Worm (Caenorhabditis elegans) whole organism, L4 larva: ENCODE data around the gene dkc-1.

Source experiments
- F10B5.3 ChIP-seq: sonication (generic microtip); optimal IDR thresholded peaks from 2 replicates; lab custom pipeline; 2016; ENCODE audit warnings: mild to moderate bottlenecking, missing genetic modification characterization, missing compliant biosample characterization
- F37D6.2 ChIP-seq: sonication (generic microtip); optimal IDR thresholded peaks from 2 replicates; lab custom pipeline; 2016; ENCODE audit warnings: mild to moderate bottlenecking, missing genetic modification characterization, missing compliant biosample characterization
- R02D3.7 ChIP-seq: fragments of 150-350 bp; sonication (generic microtip); optimal IDR thresholded peaks from 3 replicates; lab custom pipeline; 2014; ENCODE audit warnings: missing biosample characterization, missing genetic modification characterization
- T26A8.4 ChIP-seq: fragments of 200-800 bp; sonication (Bioruptor generic); IDR thresholded peaks from 2 replicates; pipeline ENCODE4 v1.3.6; 2022; ENCODE audit warnings: missing genetic modification characterization, missing compliant biosample characterization
- Y105C5A.15 ChIP-seq: fragments of 200-800 bp; sonication (Bioruptor generic); IDR thresholded peaks from 2 replicates; pipeline ENCODE4 v1.3.6; 2022; ENCODE audit warnings: missing genetic modification characterization, missing compliant biosample characterization
- ZK546.5 ChIP-seq, 2 experiments: sonication (generic microtip); optimal IDR thresholded peaks; 2 replicates each; lab custom pipeline; 2017; ENCODE audit warnings: missing biosample characterization in 2 of 2, missing genetic modification characterization in 2 of 2
- aha-1 ChIP-seq: fragments of 150-350 bp; peaks from one replicate; lab custom pipeline; 2014; ENCODE audit warnings: missing biosample characterization, missing genetic modification characterization
- aly-2 ChIP-seq: sonication (generic microtip); optimal IDR thresholded peaks from 2 replicates; lab custom pipeline; 2018; ENCODE audit warnings: missing biosample characterization, missing genetic modification characterization
- arid-1 ChIP-seq: fragments of 200-800 bp; sonication (Bioruptor generic); conservative IDR thresholded peaks from 2 replicates; pipeline ENCODE4 v1.3.6; 2022; ENCODE audit warnings: missing genetic modification reagents, missing genetic modification characterization, missing compliant biosample characterization
- ceh-82 ChIP-seq: sonication (generic microtip); optimal IDR thresholded peaks from 2 replicates; lab custom pipeline; 2017; ENCODE audit warnings: missing biosample characterization, missing genetic modification characterization
- ces-1 ChIP-seq: fragments of 150-350 bp; sonication (generic microtip); optimal IDR thresholded peaks from 4 replicates; lab custom pipeline; 2014; ENCODE audit warnings: missing biosample characterization, missing genetic modification reagents, missing genetic modification characterization
- ctbp-1 ChIP-seq: fragments of 200-800 bp; sonication (Bioruptor generic); IDR thresholded peaks from 2 replicates; pipeline ENCODE4 v1.3.6; 2022; ENCODE audit warnings: missing genetic modification reagents, missing genetic modification characterization, missing compliant biosample characterization
- daf-16 ChIP-seq, 3 experiments: sonication (generic microtip); optimal IDR thresholded peaks; 2 replicates each; lab custom pipeline; 2016 to 2017; ENCODE audit warnings: missing genetic modification characterization in 3 of 3, missing genetic modification reagents in 3 of 3, mild to moderate bottlenecking in 2 of 3, missing compliant biosample characterization in 2 of 3, missing biosample characterization in 1 of 3, moderate library complexity in 1 of 3
- daf-19 ChIP-seq: fragments of 200-800 bp; sonication (Bioruptor generic); conservative IDR thresholded peaks from 2 replicates; pipeline ENCODE4 v1.3.6; 2022; ENCODE audit warnings: missing genetic modification characterization, missing compliant biosample characterization
- fos-1 ChIP-seq: fragments of 150-350 bp; optimal IDR thresholded peaks from 2 replicates; lab custom pipeline; 2014; ENCODE audit warnings: missing biosample characterization, missing genetic modification characterization
- hif-1 ChIP-seq, 2 experiments: sonication (generic microtip); optimal IDR thresholded peaks; 2 replicates each; lab custom pipeline; 2016 to 2017; ENCODE audit warnings: missing compliant biosample characterization in 2 of 2, missing genetic modification characterization in 2 of 2, missing genetic modification reagents in 2 of 2, missing genotype in 2 of 2, mild to moderate bottlenecking in 1 of 2
- hlh-11 ChIP-seq: fragments of 200-800 bp; sonication (Bioruptor generic); optimal IDR thresholded peaks from 2 replicates; lab custom pipeline; 2018; ENCODE audit warnings: mild to moderate bottlenecking, missing genetic modification characterization, missing compliant biosample characterization
- hmg-1.1 ChIP-seq: fragments of 200-800 bp; sonication (Bioruptor generic); IDR thresholded peaks from 2 replicates; pipeline ENCODE4 v1.3.6; 2022; ENCODE audit warnings: missing genetic modification reagents, missing genetic modification characterization, missing compliant biosample characterization
- jun-1 ChIP-seq: fragments of 150-350 bp; optimal IDR thresholded peaks from 2 replicates; lab custom pipeline; 2014; ENCODE audit warnings: missing biosample characterization, missing genetic modification reagents, missing genetic modification characterization
- lin-1 ChIP-seq: fragments of 200-800 bp; sonication (Bioruptor generic); IDR thresholded peaks from 2 replicates; pipeline ENCODE4 v1.3.6; 2022; ENCODE audit warnings: missing genetic modification reagents, missing genetic modification characterization, missing compliant biosample characterization
- lin-15B ChIP-seq: fragments of 150-350 bp; sonication (generic microtip); optimal IDR thresholded peaks from 3 replicates; lab custom pipeline; 2014; ENCODE audit warnings: missing biosample characterization, missing genetic modification characterization
- lin-38 ChIP-seq: fragments of 200-800 bp; sonication (Bioruptor generic); IDR thresholded peaks from 2 replicates; pipeline ENCODE4 v1.3.6; 2022; ENCODE audit warnings: missing genetic modification reagents, missing genetic modification characterization, missing compliant biosample characterization
- lsy-2 ChIP-seq, 2 experiments: fragments of 150-350 bp in 1 of 2; sonication (generic microtip) in 1 of 2; optimal IDR thresholded peaks; 2 replicates each; lab custom pipeline; 2014 to 2017; ENCODE audit warnings: missing biosample characterization in 2 of 2, missing genetic modification characterization in 2 of 2
- madf-9 ChIP-seq: fragments of 200-800 bp; sonication (Bioruptor generic); conservative IDR thresholded peaks from 2 replicates; pipeline ENCODE4 v1.3.6; 2022; ENCODE audit warnings: missing genetic modification reagents, missing genetic modification characterization, missing compliant biosample characterization
- mdl-1 ChIP-seq, 2 experiments: fragments of 150-350 bp in 1 of 2; sonication (generic microtip) in 1 of 2; optimal IDR thresholded peaks; 2 replicates each; lab custom pipeline; 2014 to 2017; ENCODE audit warnings: missing biosample characterization in 2 of 2, missing genetic modification characterization in 2 of 2
- mdt-29 ChIP-seq: fragments of 200-800 bp; sonication (Bioruptor generic); IDR thresholded peaks from 2 replicates; pipeline ENCODE4 v1.3.6; 2022; ENCODE audit warnings: missing genetic modification reagents, missing genetic modification characterization, missing compliant biosample characterization
- mep-1 ChIP-seq: fragments of 150-350 bp; sonication (generic microtip); optimal IDR thresholded peaks from 3 replicates; lab custom pipeline; 2014; ENCODE audit warnings: missing biosample characterization, missing genetic modification characterization
- nhr-11 ChIP-seq: fragments of 150-350 bp; optimal IDR thresholded peaks from 2 replicates; lab custom pipeline; 2014; ENCODE audit warnings: missing biosample characterization, missing genetic modification characterization
- nhr-111 ChIP-seq: fragments of 200-800 bp; sonication (Bioruptor generic); optimal IDR thresholded peaks from 2 replicates; lab custom pipeline; 2018; ENCODE audit warnings: mild to moderate bottlenecking, missing genetic modification characterization, missing compliant biosample characterization
- nhr-237 ChIP-seq: sonication (generic microtip); optimal IDR thresholded peaks from 2 replicates; lab custom pipeline; 2017; ENCODE audit warnings: missing biosample characterization, missing genetic modification characterization
- nhr-25 ChIP-seq: sonication (generic microtip); optimal IDR thresholded peaks from 2 replicates; lab custom pipeline; 2017; ENCODE audit warnings: missing genetic modification characterization, mild to moderate bottlenecking, missing compliant biosample characterization, antibody characterized with exemption, moderate library complexity, borderline replicate concordance; ENCODE audit not compliant: insufficient read depth
- nhr-41 ChIP-seq: fragments of 200-800 bp; sonication (Bioruptor generic); IDR thresholded peaks from 2 replicates; pipeline ENCODE4 v1.3.6; 2022; ENCODE audit warnings: missing genetic modification reagents, missing genetic modification characterization, missing compliant biosample characterization
- nhr-42 ChIP-seq: fragments of 200-800 bp; sonication (Bioruptor generic); IDR thresholded peaks from 2 replicates; pipeline ENCODE4 v1.3.6; 2022; ENCODE audit warnings: missing genetic modification characterization, missing compliant biosample characterization
- nhr-48 ChIP-seq: sonication (generic microtip); optimal IDR thresholded peaks from 2 replicates; lab custom pipeline; 2016; ENCODE audit warnings: mild to moderate bottlenecking, missing genetic modification characterization, missing compliant biosample characterization
- nhr-76 ChIP-seq: fragments of 150-350 bp; optimal IDR thresholded peaks from 2 replicates; lab custom pipeline; 2014; ENCODE audit warnings: missing biosample characterization, missing genetic modification characterization
- pqm-1 ChIP-seq: sonication (generic microtip); optimal IDR thresholded peaks from 2 replicates; lab custom pipeline; 2017; ENCODE audit warnings: missing biosample characterization, missing genetic modification characterization
- rbr-2 ChIP-seq: sonication (generic microtip); optimal IDR thresholded peaks from 2 replicates; lab custom pipeline; 2016; ENCODE audit warnings: missing genotype, missing genetic modification characterization, missing compliant biosample characterization
- saeg-2 ChIP-seq: fragments of 200-800 bp; sonication (Bioruptor generic); IDR thresholded peaks from 2 replicates; pipeline ENCODE4 v1.3.6; 2022; ENCODE audit warnings: missing genetic modification reagents, missing genetic modification characterization, missing compliant biosample characterization
- set-16 ChIP-seq: fragments of 200-800 bp; sonication (Bioruptor generic); IDR thresholded peaks from 2 replicates; pipeline ENCODE4 v1.3.6; 2022; ENCODE audit warnings: missing genetic modification reagents, missing genetic modification characterization, missing compliant biosample characterization
- snpc-4 ChIP-seq: fragments of 150-350 bp; optimal IDR thresholded peaks from 2 replicates; lab custom pipeline; 2014; ENCODE audit warnings: missing biosample characterization, missing genetic modification characterization
- spr-1 ChIP-seq: sonication (generic microtip); optimal IDR thresholded peaks from 2 replicates; lab custom pipeline; 2016; ENCODE audit warnings: mild to moderate bottlenecking, missing genetic modification characterization, missing compliant biosample characterization
- spr-3 ChIP-seq: fragments of 200-800 bp; sonication (Bioruptor generic); optimal IDR thresholded peaks from 2 replicates; lab custom pipeline; 2018; ENCODE audit warnings: mild to moderate bottlenecking, missing genetic modification characterization, missing compliant biosample characterization
- tag-97 ChIP-seq: fragments of 200-800 bp; sonication (Bioruptor generic); IDR thresholded peaks from 2 replicates; pipeline ENCODE4 v1.3.6; 2022; ENCODE audit warnings: missing genetic modification characterization, missing compliant biosample characterization
- unc-130 ChIP-seq: sonication (generic microtip); optimal IDR thresholded peaks from 2 replicates; lab custom pipeline; 2016; ENCODE audit warnings: missing genetic modification reagents, missing genetic modification characterization, missing compliant biosample characterization
- unc-39 ChIP-seq: sonication (generic microtip); optimal IDR thresholded peaks from 2 replicates; lab custom pipeline; 2017; ENCODE audit warnings: missing biosample characterization, missing genetic modification characterization
- unc-62 ChIP-seq, 3 experiments: fragments of 150-350 bp in 1 of 3; sonication (generic microtip); optimal IDR thresholded peaks in 2 of 3; peaks in 1 of 3; 1 replicate in 1 of 3; 2 replicates in 2 of 3; lab custom pipeline; 2014 to 2017; ENCODE audit warnings: missing biosample characterization in 3 of 3, missing genetic modification characterization in 3 of 3, missing genetic modification reagents in 3 of 3, missing genotype in 1 of 3
- vab-7 ChIP-seq: fragments of 200-800 bp; sonication (Bioruptor generic); IDR thresholded peaks from 2 replicates; pipeline ENCODE4 v1.3.6; 2022; ENCODE audit warnings: missing genetic modification reagents, missing genetic modification characterization, missing compliant biosample characterization
- zfp-2 ChIP-seq: sonication (generic microtip); optimal IDR thresholded peaks from 2 replicates; lab custom pipeline; 2016; ENCODE audit warnings: mild to moderate bottlenecking, missing genetic modification characterization, missing compliant biosample characterization
- ztf-7 ChIP-seq: fragments of 150-350 bp; optimal IDR thresholded peaks from 2 replicates; lab custom pipeline; 2014; ENCODE audit warnings: missing biosample characterization, missing genetic modification characterization

dkc-1 gene

DNA sequence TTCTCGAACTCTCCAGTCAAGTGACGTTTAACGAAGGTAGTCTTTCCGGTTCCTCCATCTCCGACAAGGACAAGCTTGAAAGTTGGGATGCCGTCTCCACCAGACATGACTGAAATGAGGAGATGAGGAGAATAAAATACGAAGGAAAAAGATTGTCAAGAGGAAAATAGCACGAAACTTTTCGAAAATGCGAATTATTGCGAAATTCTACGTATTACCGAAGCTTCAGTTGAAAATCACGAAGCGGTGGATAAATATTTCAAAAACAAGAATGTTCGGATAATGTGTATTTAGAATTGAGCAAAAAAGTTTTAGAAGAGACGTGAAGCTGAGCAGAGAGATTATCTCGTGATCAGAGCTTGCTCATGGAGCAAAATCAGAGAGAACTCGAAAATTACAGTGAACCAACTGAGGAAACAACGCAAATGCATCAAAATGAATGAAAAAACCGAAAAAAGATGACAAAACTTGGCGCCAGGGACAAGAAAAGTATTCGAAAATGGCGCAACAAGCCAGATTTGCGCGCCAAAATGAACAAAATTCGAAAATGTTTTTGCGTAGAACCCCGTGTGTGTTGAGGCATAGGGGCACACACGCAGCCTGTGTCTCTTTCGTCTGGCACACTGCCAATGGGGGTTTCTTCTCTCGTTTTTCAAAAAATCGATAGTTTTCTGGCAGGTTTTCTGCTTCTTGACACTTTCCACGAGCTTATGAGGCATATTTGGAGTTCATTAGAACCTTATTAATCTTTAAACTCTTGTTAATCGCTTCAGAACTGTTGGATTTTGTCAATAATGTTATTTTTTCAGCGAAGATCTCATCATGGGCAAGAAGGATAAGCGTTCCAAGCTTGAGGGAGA, at the start of gene dkc-1, which contains the start of gene ran-1 (continued):
- TF ChIP-seq nhr-25 (tag; lab: Kevin White, UChicago) (peak; percentile 13), zfp-2 (no peak), R02D3.7 (no peak), unc-130 (GFP tag; lab: Kevin White, UChicago) (peak; percentile 86), arid-1 (GFP tag; lab: Robert Waterston, UW) (peak; percentile 39; the same call in 1 of the 2 replicates), daf-16 (GFP tag; optimal IDR thresholded peaks at IDR 0.05; lab: Kevin White, UChicago) (no peak), daf-16 (tag; optimal IDR thresholded peaks at IDR 0.05; lab: Kevin White, UChicago) (peak; percentile 46), nhr-41 (no peak), pqm-1 (no peak), jun-1 (no peak), nhr-111 (GFP tag; lab: Kevin White, UChicago) (no peak), hmg-1.1 (GFP tag; lab: Robert Waterston, UW) (peak; percentile 79), unc-62 (GFP tag; optimal IDR thresholded peaks at IDR 0.05 in 1 of 2; lab: Kevin White, UChicago) (peak in 1 of 2 experiments; percentile 65), unc-62 (tag; optimal IDR thresholded peaks at IDR 0.05; lab: Kevin White, UChicago) (no peak), ctbp-1 (GFP tag; lab: Robert Waterston, UW) (no peak), mdl-1 (tag; optimal IDR thresholded peaks at IDR 0.05; lab: Kevin White, UChicago) (peak in 1 of 2 experiments; percentile 45), nhr-48 (tag; lab: Kevin White, UChicago) (peak; percentile 12), ZK546.5 (tag; optimal IDR thresholded peaks at IDR 0.05; lab: Kevin White, UChicago) (no peak), hif-1 (tag; optimal IDR thresholded peaks at IDR 0.05; lab: Kevin White, UChicago) (peak in 1 of 2 experiments; percentile 54), unc-39 (tag; lab: Kevin White, UChicago) (no peak), mep-1 (peak; percentile 79), ces-1 (GFP tag; lab: Kevin White, UChicago) (no peak), lin-15B (tag; lab: Kevin White, UChicago) (no peak), F10B5.3 (tag; lab: Kevin White, UChicago) (no peak), nhr-237 (no peak), lin-38 (peak; percentile 86), vab-7 (GFP tag; lab: Robert Waterston, UW) (peak; percentile 68), mdt-29 (GFP tag; lab: Robert Waterston, UW) (no peak), aha-1 (tag; lab: Kevin White, UChicago) (peak; percentile 98), T26A8.4 (GFP tag; lab: Robert Waterston, UW) (no peak; the same call in 1 of the 2 replicates), ceh-82 (tag; lab: Kevin White, UChicago) (no peak), spr-3 (GFP tag; lab: Kevin White, UChicago) (no peak), hlh-11 (tag; lab: Kevin White, UChicago) (peak; percentile 58), madf-9 (GFP tag; lab: Robert Waterston, UW) (0 out of 2 replicates have a peak, but pooled peaks have one; percentile 19), fos-1 (tag; lab: Kevin White, UChicago) (no peak), rbr-2 (tag; lab: Kevin White, UChicago) (peak; percentile 73), nhr-11 (tag; lab: Kevin White, UChicago) (peak; percentile 68), nhr-42 (GFP tag; lab: Robert Waterston, UW) (no peak), set-16 (GFP tag; lab: Robert Waterston, UW) (no peak), lin-1 (no peak), ztf-7 (tag; lab: Kevin White, UChicago) (no peak), spr-1 (tag; lab: Kevin White, UChicago) (no peak), nhr-76 (tag; lab: Kevin White, UChicago) (no peak), F37D6.2 (tag; lab: Kevin White, UChicago) (peak; percentile 15), snpc-4 (tag; lab: Kevin White, UChicago) (no peak), aly-2 (tag; lab: Kevin White, UChicago) (no peak), Y105C5A.15 (GFP tag; lab: Robert Waterston, UW) (no peak), saeg-2 (GFP tag; lab: Robert Waterston, UW) (no peak), daf-19 (GFP tag; lab: Robert Waterston, UW) (no peak), tag-97 (no peak), lsy-2 (tag; optimal IDR thresholded peaks at IDR 0.05; lab: Kevin White, UChicago) (peak in 1 of 2 experiments; percentile 85)
